Worm (Caenorhabditis elegans): ENCODE results near the gene F55A11.4.

F55A11.4 gene

DNA sequence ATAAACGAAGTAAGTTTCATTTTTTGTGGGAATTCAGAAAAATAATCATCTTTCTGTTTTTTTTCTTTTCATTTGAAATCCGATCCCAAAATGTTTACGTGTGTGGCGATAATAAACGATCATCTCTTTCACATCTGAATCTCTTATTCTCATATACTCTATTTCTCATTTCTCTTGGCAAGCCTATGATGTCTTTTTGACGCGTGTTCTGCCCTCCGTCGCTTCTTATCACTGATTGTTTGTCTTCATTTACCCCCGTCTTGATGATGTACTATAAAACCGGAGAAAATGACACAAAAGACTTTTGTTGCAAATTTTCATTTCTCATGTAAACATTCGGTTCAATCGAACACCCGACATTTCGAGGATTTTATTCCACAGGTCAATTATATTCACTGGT is 7.6 kb downstream of the F55A11.4 start (continued):
- TF ChIP-seq egl-27 (tag; optimal IDR thresholded peaks at IDR 0.05) (no peak), hmg-1.1 (GFP tag; IDR thresholded peaks at IDR 0.05) (no peak), nhr-76 (tag; optimal IDR thresholded peaks at IDR 0.05) (no peak), madf-5 (GFP tag; IDR thresholded peaks at IDR 0.05) (no peak), vab-7 (GFP tag; IDR thresholded peaks at IDR 0.05) (no peak), set-16 (GFP tag; IDR thresholded peaks at IDR 0.05) (no peak), pha-4 (GFP tag; IDR thresholded peaks at IDR 0.05) (no peak), pha-4 (tag; optimal IDR thresholded peaks at IDR 0.05) (no peak), gei-8 (GFP tag; optimal IDR thresholded peaks at IDR 0.05) (no peak), nhr-77 (tag; optimal IDR thresholded peaks at IDR 0.05) (no peak), lin-38 (GFP tag; IDR thresholded peaks at IDR 0.05) (no peak), lim-7 (GFP tag; IDR thresholded peaks at IDR 0.05) (no peak), lin-15B (tag; optimal IDR thresholded peaks at IDR 0.05) (no peak), mdl-1 (tag; optimal IDR thresholded peaks at IDR 0.05) (peak in 1 of 2 experiments; percentile 14), T26A8.4 (GFP tag; IDR thresholded peaks at IDR 0.05) (no peak), ces-1 (GFP tag; optimal IDR thresholded peaks at IDR 0.05) (no peak), F44E2.7 (GFP tag; IDR thresholded peaks at IDR 0.05) (no peak), spr-1 (tag; optimal IDR thresholded peaks at IDR 0.05) (no peak), egl-43 (GFP tag; IDR thresholded peaks at IDR 0.05) (no peak), daf-12 (tag; optimal IDR thresholded peaks at IDR 0.05) (no peak), ceh-44 (GFP tag; IDR thresholded peaks at IDR 0.05) (no peak), lir-3 (tag; optimal IDR thresholded peaks at IDR 0.05) (no peak), nhr-42 (GFP tag; IDR thresholded peaks at IDR 0.05) (no peak), jun-1 (tag; optimal IDR thresholded peaks at IDR 0.05) (no peak), nhr-111 (GFP tag; optimal IDR thresholded peaks at IDR 0.05) (no peak), Y105C5A.15 (GFP tag; IDR thresholded peaks at IDR 0.05) (no peak), saeg-2 (GFP tag; IDR thresholded peaks at IDR 0.05) (no peak), nhr-48 (tag; optimal IDR thresholded peaks at IDR 0.05) (no peak), sdz-12 (GFP tag; optimal IDR thresholded peaks at IDR 0.05) (no peak), duxl-1 (tag; optimal IDR thresholded peaks at IDR 0.05; ENCODE audit: poor library complexity) (no peak), T20F7.1 (GFP tag; optimal IDR thresholded peaks at IDR 0.05) (no peak), snpc-1.2 (GFP tag; IDR thresholded peaks at IDR 0.05) (no peak), mdt-29 (GFP tag; IDR thresholded peaks at IDR 0.05) (no peak), ceh-82 (tag; optimal IDR thresholded peaks at IDR 0.05) (no peak), aly-2 (tag; optimal IDR thresholded peaks at IDR 0.05) (no peak), mes-2 (tag; optimal IDR thresholded peaks at IDR 0.05; ENCODE audit: poor library complexity, severe bottlenecking) (peak; percentile 33), zip-2 (tag; optimal IDR thresholded peaks at IDR 0.05) (no peak), tag-97 (GFP tag; IDR thresholded peaks at IDR 0.05) (no peak), unc-62 (GFP tag; optimal IDR thresholded peaks at IDR 0.05 in 1 of 2) (no peak), unc-62 (tag; optimal IDR thresholded peaks at IDR 0.05) (no peak), lin-1 (GFP tag; IDR thresholded peaks at IDR 0.05) (no peak), dpl-1 (GFP tag; optimal IDR thresholded peaks at IDR 0.05) (no peak), mxl-2 (GFP tag; conservative IDR thresholded peaks at IDR 0.05) (no peak), rbr-2 (tag; optimal IDR thresholded peaks at IDR 0.05) (no peak), ztf-7 (tag; optimal IDR thresholded peaks at IDR 0.05) (no peak), ceh-62 (tag; optimal IDR thresholded peaks at IDR 0.05) (no peak), Y48G9A.11 (GFP tag; IDR thresholded peaks at IDR 0.05) (no peak), F37D6.2 (tag; optimal IDR thresholded peaks at IDR 0.05) (no peak), snpc-4 (tag; optimal IDR thresholded peaks at IDR 0.05) (no peak), pqm-1 (tag; optimal IDR thresholded peaks at IDR 0.05) (peak; percentile 72), zip-11 (GFP tag; IDR thresholded peaks at IDR 0.05) (no peak), dmd-9 (GFP tag; IDR thresholded peaks at IDR 0.05) (no peak), ceh-32 (tag; optimal IDR thresholded peaks at IDR 0.05; ENCODE audit: poor library complexity) (no peak), fos-1 (tag; optimal IDR thresholded peaks at IDR 0.05) (no peak)
